Worm (Caenorhabditis elegans) whole organism, late embryonic: ENCODE data around the gene F11D11.6.
"Not testable (repeated sequence)": the region's sequence is repeated elsewhere in the genome, so short reads cannot be mapped to it uniquely, and the experiment has no call there.

Experiments
- C08G9.2 ChIP-seq: sonication (generic microtip); optimal IDR thresholded peaks from 2 replicates; lab custom pipeline; 2016; ENCODE audit warnings: mild to moderate bottlenecking, missing genetic modification characterization, moderate library complexity, missing compliant biosample characterization
- C38D4.7 ChIP-seq: fragments of 200-800 bp; sonication (Bioruptor generic); optimal IDR thresholded peaks from 2 replicates; lab custom pipeline; 2018; ENCODE audit warnings: mild to moderate bottlenecking, missing genetic modification characterization, moderate library complexity, missing compliant biosample characterization
- F13H6.1 ChIP-seq: sonication (generic microtip); optimal IDR thresholded peaks from 2 replicates; lab custom pipeline; 2016; ENCODE audit warnings: missing genetic modification characterization, missing compliant biosample characterization
- ceh-24 ChIP-seq: sonication (generic microtip); optimal IDR thresholded peaks from 2 replicates; lab custom pipeline; 2016; ENCODE audit warnings: mild to moderate bottlenecking, missing genetic modification characterization, missing compliant biosample characterization
- ceh-31 ChIP-seq: sonication (generic microtip); optimal IDR thresholded peaks from 2 replicates; lab custom pipeline; 2016; ENCODE audit warnings: missing genetic modification characterization, missing compliant biosample characterization
- ceh-34 ChIP-seq: sonication (generic microtip); optimal IDR thresholded peaks from 2 replicates; lab custom pipeline; 2016; ENCODE audit warnings: mild to moderate bottlenecking, missing genetic modification characterization, missing compliant biosample characterization
- ceh-48 ChIP-seq: sonication (generic microtip); optimal IDR thresholded peaks from 2 replicates; lab custom pipeline; 2016; ENCODE audit warnings: missing genetic modification characterization, inconsistent platforms, missing compliant biosample characterization
- ceh-6 ChIP-seq: fragments of 200-800 bp; sonication (Bioruptor generic); optimal IDR thresholded peaks from 2 replicates; lab custom pipeline; 2018; ENCODE audit warnings: mild to moderate bottlenecking, missing genetic modification characterization, missing compliant biosample characterization
- dve-1 ChIP-seq: sonication (generic microtip); optimal IDR thresholded peaks from 2 replicates; lab custom pipeline; 2017; ENCODE audit warnings: antibody characterized with exemption, mild to moderate bottlenecking, missing genetic modification characterization, missing compliant biosample characterization
- elt-4 ChIP-seq: sonication (generic microtip); optimal IDR thresholded peaks from 2 replicates; lab custom pipeline; 2016; ENCODE audit warnings: missing genetic modification characterization, missing compliant biosample characterization
- ets-4 ChIP-seq: sonication (generic microtip); optimal IDR thresholded peaks from 2 replicates; lab custom pipeline; 2016; ENCODE audit warnings: missing genetic modification characterization, missing compliant biosample characterization
- fkh-10 ChIP-seq: fragments of 150-350 bp; optimal IDR thresholded peaks from 2 replicates; lab custom pipeline; 2014; ENCODE audit warnings: missing biosample characterization, missing genetic modification reagents, missing genetic modification characterization
- hlh-8 ChIP-seq: sonication (generic microtip); optimal IDR thresholded peaks from 2 replicates; lab custom pipeline; 2016; ENCODE audit warnings: missing genotype, missing genetic modification characterization, missing compliant biosample characterization
- madf-2 ChIP-seq: sonication (generic microtip); optimal IDR thresholded peaks from 2 replicates; lab custom pipeline; 2017; ENCODE audit warnings: missing genetic modification characterization, missing compliant biosample characterization
- nhr-11 ChIP-seq: fragments of 150-350 bp; optimal IDR thresholded peaks from 2 replicates; lab custom pipeline; 2014; ENCODE audit warnings: missing biosample characterization, missing genetic modification characterization
- nhr-232 ChIP-seq: sonication (generic microtip); optimal IDR thresholded peaks from 2 replicates; lab custom pipeline; 2016; ENCODE audit warnings: missing genetic modification characterization, missing compliant biosample characterization
- npax-4 ChIP-seq: sonication (generic microtip); optimal IDR thresholded peaks from 2 replicates; lab custom pipeline; 2016; ENCODE audit warnings: missing genetic modification characterization, missing compliant biosample characterization
- odd-2 ChIP-seq: sonication (generic microtip); optimal IDR thresholded peaks from 2 replicates; lab custom pipeline; 2017; ENCODE audit warnings: antibody characterized with exemption, mild to moderate bottlenecking, missing genetic modification characterization, missing compliant biosample characterization
- pat-9 ChIP-seq: fragments of 200-800 bp; sonication (Bioruptor generic); optimal IDR thresholded peaks from 2 replicates; lab custom pipeline; 2018; ENCODE audit warnings: mild to moderate bottlenecking, missing genetic modification characterization, moderate library complexity, missing compliant biosample characterization
- pax-1 ChIP-seq: fragments of 150-350 bp; optimal IDR thresholded peaks from 2 replicates; lab custom pipeline; 2014; ENCODE audit warnings: missing biosample characterization, missing genetic modification characterization
- pha-2 ChIP-seq: sonication (generic microtip); optimal IDR thresholded peaks from 2 replicates; lab custom pipeline; 2017; ENCODE audit warnings: mild to moderate bottlenecking, missing genetic modification characterization, missing compliant biosample characterization
- sdc-2 ChIP-seq: sonication (generic microtip); optimal IDR thresholded peaks from 2 replicates; lab custom pipeline; 2016; ENCODE audit warnings: missing genotype, missing genetic modification characterization, missing compliant biosample characterization
- sox-2 ChIP-seq: fragments of 200-800 bp; sonication (Bioruptor generic); IDR thresholded peaks from 2 replicates; pipeline ENCODE4 v1.3.6; 2022; ENCODE audit warnings: missing genetic modification reagents, missing genetic modification characterization, missing compliant biosample characterization
- sox-4 ChIP-seq: sonication (generic microtip); optimal IDR thresholded peaks from 2 replicates; lab custom pipeline; 2017; ENCODE audit warnings: mild to moderate bottlenecking, missing genetic modification characterization, inconsistent platforms, missing compliant biosample characterization
- syd-9 ChIP-seq: sonication (generic microtip); optimal IDR thresholded peaks from 2 replicates; lab custom pipeline; 2016; ENCODE audit warnings: mild to moderate bottlenecking, missing genetic modification characterization, moderate library complexity, missing compliant biosample characterization
- tbx-2 ChIP-seq: sonication (generic microtip); optimal IDR thresholded peaks from 2 replicates; lab custom pipeline; 2016; ENCODE audit warnings: missing genetic modification characterization, missing compliant biosample characterization
- tbx-7 ChIP-seq: sonication (generic microtip); optimal IDR thresholded peaks from 2 replicates; lab custom pipeline; 2016; ENCODE audit warnings: missing genotype, missing genetic modification characterization, missing compliant biosample characterization
- ttx-3 ChIP-seq: sonication (generic microtip); optimal IDR thresholded peaks from 2 replicates; lab custom pipeline; 2016; ENCODE audit warnings: missing genetic modification reagents, missing genetic modification characterization, missing compliant biosample characterization
- unc-3 ChIP-seq, 2 experiments: fragments of 200-800 bp in 1 of 2; sonication (Bioruptor generic) in 1 of 2; sonication (generic microtip) in 1 of 2; conservative IDR thresholded peaks in 1 of 2; optimal IDR thresholded peaks in 1 of 2; 2 replicates each; pipeline versions ENCODE4 v1.3.6 to Lab custom; 2016 to 2022; ENCODE audit warnings: missing compliant biosample characterization in 2 of 2, missing genetic modification characterization in 2 of 2, missing genetic modification reagents in 1 of 2
- unc-42 ChIP-seq: sonication (generic microtip); optimal IDR thresholded peaks from 2 replicates; lab custom pipeline; 2016; ENCODE audit warnings: missing genotype, missing genetic modification characterization, missing compliant biosample characterization
- zip-5 ChIP-seq: sonication (generic microtip); optimal IDR thresholded peaks from 2 replicates; lab custom pipeline; 2016; ENCODE audit warnings: missing genetic modification characterization, missing compliant biosample characterization

Gene F11D11.6

DNA sequence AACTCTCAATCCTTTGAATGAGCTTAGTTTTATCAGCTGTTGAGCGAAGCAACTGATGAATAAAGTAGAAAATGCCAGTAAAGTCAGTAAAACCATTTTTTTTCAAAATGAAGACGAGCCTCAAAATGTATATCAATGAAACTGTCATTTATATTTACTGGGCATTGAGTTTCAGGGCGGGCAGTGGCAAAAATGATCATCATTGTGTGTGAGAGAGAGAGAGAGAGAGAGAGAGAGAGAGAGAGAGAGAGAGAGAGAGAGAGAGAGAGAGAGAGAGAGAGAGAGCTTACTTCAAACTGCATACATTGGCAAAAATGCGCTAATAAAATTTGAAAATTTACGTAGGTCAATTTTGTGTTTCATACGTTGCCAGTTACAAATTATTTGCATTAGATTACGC lies 7.2 kb upstream of the F11D11.6 start, which contains the start of gene F11D11.3:
TSS of gene F11D11.3 (minus strand) at position 101 of the 400 bp plus-strand sequence.
- TF ChIP-seq dve-1 (tag; lab: Kevin White, UChicago) (no peak), ceh-34 (tag; lab: Kevin White, UChicago) (no peak), C38D4.7 (GFP tag; lab: Kevin White, UChicago) (no peak), nhr-232 (no peak), ceh-31 (tag; lab: Kevin White, UChicago) (no peak), zip-5 (no peak), sox-2 (GFP tag; lab: Robert Waterston, UW) (no peak), ceh-24 (tag; lab: Kevin White, UChicago) (no peak), unc-42 (no peak), fkh-10 (no peak), C08G9.2 (tag; lab: Kevin White, UChicago) (no peak), ceh-6 (GFP tag; lab: Kevin White, UChicago) (no peak)

ce11 chrV:18754328-18754727 lies 1.4 kb upstream of the F11D11.6 start, which contains the start of gene clec-254:
Gene clec-254, minus strand, starts transcription at chrV:18754428.
- not testable (repeated sequence) for TF ChIP-seq unc-42; syd-9 (tag; lab: Kevin White, UChicago); ceh-24 (tag; lab: Kevin White, UChicago)

ce11 chrV:18750445-18750844 lies 2.5 kb downstream of the F11D11.6 start, which contains the start of the genes F11D11.21 and F11D11.12:
Gene F11D11.21, minus strand, starts transcription at chrV:18750545.
Gene F11D11.12, minus strand, starts transcription at chrV:18750682.
- TF ChIP-seq zip-5 (no peak), npax-4 (tag; lab: Kevin White, UChicago) (no peak), ceh-31 (tag; lab: Kevin White, UChicago) (no peak), sox-4 (tag; lab: Kevin White, UChicago) (no peak), sox-2 (GFP tag; lab: Robert Waterston, UW) (no peak), pax-1 (tag; lab: Kevin White, UChicago) (no peak), ets-4 (tag; lab: Kevin White, UChicago) (no peak), elt-4 (tag; lab: Kevin White, UChicago) (no peak), hlh-8 (no peak)

DNA sequence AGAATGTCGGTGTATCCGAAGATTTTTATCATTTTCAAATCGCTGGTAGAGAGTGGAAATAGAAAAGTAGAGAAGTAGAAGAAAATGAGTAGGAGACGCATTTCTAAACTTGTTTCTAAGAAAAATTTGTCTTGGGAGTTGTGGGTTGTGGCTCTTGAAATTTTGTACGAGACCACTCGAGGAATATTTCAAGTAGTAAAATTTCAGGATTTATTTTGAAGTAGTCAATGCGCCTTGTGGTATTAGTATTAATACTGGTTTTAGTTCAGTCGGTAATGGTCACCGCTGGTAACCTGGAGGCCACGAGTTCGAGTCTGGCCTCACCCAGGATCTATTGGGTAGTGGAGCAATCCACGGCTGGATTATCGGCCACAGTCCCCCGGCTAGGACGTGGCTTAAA lies 4.2 kb downstream of the F11D11.6 start, which contains the start of gene clec-252:
TSS of gene clec-252 (minus strand) at position 101 of the 400 bp plus-strand sequence.
- TF ChIP-seq unc-3 (GFP tag; conservative IDR thresholded peaks at IDR 0.05; lab: Robert Waterston, UW): no peak
- no peak for TF ChIP-seq unc-3 (tag; optimal IDR thresholded peaks at IDR 0.05; lab: Kevin White, UChicago)
- no peak for TF ChIP-seq odd-2 (tag; lab: Kevin White, UChicago)
- no peak for TF ChIP-seq pat-9 (tag; lab: Kevin White, UChicago)
- no peak for TF ChIP-seq nhr-232
- TF ChIP-seq, all 69 proteins: peak for 0

ce11 chrV:18746937-18747660 lies 5.8 kb downstream of the F11D11.6 start, which contains the start of gene clec-251:
Gene clec-251, minus strand, starts transcription at chrV:18746987.
- TF ChIP-seq pax-1 (tag; lab: Kevin White, UChicago) (no peak), F13H6.1 (tag; lab: Kevin White, UChicago) (no peak), syd-9 (tag; lab: Kevin White, UChicago) (no peak), nhr-11 (tag; lab: Kevin White, UChicago) (no peak), odd-2 (tag; lab: Kevin White, UChicago) (no peak), tbx-7 (tag; lab: Kevin White, UChicago) (no peak), unc-3 (GFP tag; conservative IDR thresholded peaks at IDR 0.05; lab: Robert Waterston, UW) (no peak), unc-3 (tag; optimal IDR thresholded peaks at IDR 0.05; lab: Kevin White, UChicago) (no peak), sdc-2 (tag; lab: Kevin White, UChicago) (no peak), pha-2 (tag; lab: Kevin White, UChicago) (no peak), madf-2 (no peak), ceh-48 (tag; lab: Kevin White, UChicago) (no peak), tbx-2 (tag; lab: Kevin White, UChicago) (no peak), ttx-3 (no peak)
- TF ChIP-seq, all 69 proteins: peak for 0
